Fruit fly (Drosophila melanogaster): ENCODE measurements around the gene CG13807.
A peak's percentile ranks its signal among the peaks of the same experiment; 100 is the strongest.

CG13807 gene

DNA sequence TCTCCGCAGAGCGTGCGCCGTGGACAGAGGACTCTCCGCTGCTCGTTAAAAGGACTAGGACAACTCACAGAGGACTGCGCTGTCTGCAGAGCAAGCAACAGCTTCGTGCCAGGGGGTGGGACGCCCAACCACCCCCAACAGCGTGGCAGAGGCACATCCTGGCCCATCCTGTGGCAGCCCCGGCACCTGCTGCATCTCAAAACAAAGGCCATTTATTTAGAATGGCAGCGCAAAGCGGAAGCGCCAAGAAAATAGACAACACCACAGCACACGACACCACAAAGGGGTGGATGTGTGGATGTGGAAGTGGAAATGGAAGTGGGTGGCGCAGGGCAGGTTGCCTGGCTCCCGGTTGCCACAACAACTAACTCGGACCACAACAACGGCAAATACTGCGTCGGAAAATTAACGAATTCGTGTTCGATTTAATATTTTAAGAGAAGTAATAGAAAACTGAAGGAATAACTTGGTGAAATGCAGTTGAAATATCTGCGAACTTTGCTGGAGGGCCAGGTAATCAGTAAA, 33.5 kb upstream of the CG13807 start, which contains the start of gene Oseg2:
Gene Oseg2, plus strand, starts transcription at position 475 of the 525 bp plus-strand sequence.
- TF ChIP-seq Dif (GFP tag; optimal IDR thresholded peaks at IDR 0.05; ENCODE audit: partially characterized antibody) (peak; percentile 25), ey (GFP tag; optimal IDR thresholded peaks at IDR 0.05) (no peak), dl (GFP tag; optimal IDR thresholded peaks at IDR 0.05; ENCODE audit: insufficient read depth in 1 of 2, partially characterized antibody in 2 of 2) (peak in 1 of 2 experiments; percentile 29)

dm6 chr3L:2237034-2237433, 25.7 kb upstream of the CG13807 start, which contains the start of gene CG9018:
TSS of gene CG9018 (minus strand) at chr3L:2237076.
- peak; percentile 12 for TF ChIP-seq Hr83 (GFP tag; optimal IDR thresholded peaks at IDR 0.05; ENCODE audit: poor library complexity, severe bottlenecking)
- TF ChIP-seq fru (GFP tag; optimal IDR thresholded peaks at IDR 0.05), result no peak
- peak in 1 of 2 experiments; percentile 3 for TF ChIP-seq foxo (GFP tag; optimal IDR thresholded peaks at IDR 0.05)
- peak; percentile 62 for TF ChIP-seq Myc (optimal IDR thresholded peaks at IDR 0.05)

DNA sequence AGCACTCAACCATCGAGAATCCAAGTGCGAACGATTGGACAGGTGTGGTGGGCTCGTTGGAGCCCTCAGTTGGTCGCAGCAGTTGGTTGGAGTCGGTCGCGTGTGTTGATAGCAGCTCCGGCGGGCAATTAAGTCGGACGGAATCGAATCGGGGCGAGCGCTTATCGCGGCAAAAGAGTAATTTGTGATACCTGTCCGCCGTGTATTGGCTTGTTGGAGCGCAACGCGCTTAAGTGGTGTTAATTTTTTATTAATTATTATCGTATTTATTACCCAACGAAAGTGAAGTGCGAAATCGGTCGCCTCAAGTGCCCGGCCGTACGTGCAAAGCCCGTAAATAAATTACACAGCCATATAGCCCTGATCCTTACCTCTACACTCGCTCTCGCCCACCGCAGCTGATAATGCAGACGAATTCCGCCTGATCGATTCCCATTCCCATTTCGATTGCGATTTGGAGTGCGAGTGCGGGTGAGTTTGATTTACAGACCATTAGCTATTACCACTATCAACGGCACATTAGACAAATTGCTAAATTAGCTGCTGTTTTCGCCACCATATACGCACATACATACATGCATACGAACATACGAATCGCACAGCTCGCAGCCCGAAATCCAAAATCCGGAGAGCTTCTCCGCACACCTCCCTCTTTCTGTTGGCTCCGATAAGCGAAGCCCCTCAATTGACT, 25.0 kb upstream of the CG13807 start, which contains the start of gene ACXD:
Gene ACXD, plus strand, starts transcription at position 66 of the 691 bp plus-strand sequence.
- TF ChIP-seq GATAd (GFP tag; optimal IDR thresholded peaks at IDR 0.05) (no peak), sv (GFP tag; optimal IDR thresholded peaks at IDR 0.05) (no peak), ey (GFP tag; optimal IDR thresholded peaks at IDR 0.05) (no peak), Hnf4 (GFP tag; optimal IDR thresholded peaks at IDR 0.05) (no peak), Hr78 (GFP tag; optimal IDR thresholded peaks at IDR 0.05) (no peak), lola (GFP tag; optimal IDR thresholded peaks at IDR 0.05) (no peak), HLH106 (tag; optimal IDR thresholded peaks at IDR 0.05) (no peak), sage (GFP tag; optimal IDR thresholded peaks at IDR 0.05) (no peak), woc (GFP tag; optimal IDR thresholded peaks at IDR 0.05) (no peak), rgr (GFP tag; optimal IDR thresholded peaks at IDR 0.05) (no peak), Dif (GFP tag; optimal IDR thresholded peaks at IDR 0.05; ENCODE audit: partially characterized antibody) (peak; percentile 26), usp (GFP tag; optimal IDR thresholded peaks at IDR 0.05) (no peak), psq (GFP tag; optimal IDR thresholded peaks at IDR 0.05) (no peak), tai (GFP tag; optimal IDR thresholded peaks at IDR 0.05) (no peak), Dfd (GFP tag; optimal IDR thresholded peaks at IDR 0.05) (no peak), Sp1 (GFP tag; optimal IDR thresholded peaks at IDR 0.05) (no peak), Rel (GFP tag; optimal IDR thresholded peaks at IDR 0.05) (no peak), Rel (tag; optimal IDR thresholded peaks at IDR 0.05) (peak; percentile 85), dsf (GFP tag; optimal IDR thresholded peaks at IDR 0.05; ENCODE audit: borderline replicate concordance) (no peak), Hr83 (GFP tag; optimal IDR thresholded peaks at IDR 0.05; ENCODE audit: poor library complexity, severe bottlenecking) (peak; percentile 27), brk (GFP tag; optimal IDR thresholded peaks at IDR 0.05) (no peak), br (GFP tag; optimal IDR thresholded peaks at IDR 0.05) (no peak), pan (optimal IDR thresholded peaks at IDR 0.05) (no peak), OdsH (GFP tag; optimal IDR thresholded peaks at IDR 0.05) (no peak), jim (GFP tag; optimal IDR thresholded peaks at IDR 0.05) (no peak), h (GFP tag; optimal IDR thresholded peaks at IDR 0.05) (peak; percentile 58), CrebA (GFP tag; optimal IDR thresholded peaks at IDR 0.05; ENCODE audit: borderline replicate concordance) (no peak), Myc (optimal IDR thresholded peaks at IDR 0.05) (no peak), fru (GFP tag; optimal IDR thresholded peaks at IDR 0.05) (no peak), foxo (GFP tag; optimal IDR thresholded peaks at IDR 0.05) (no peak), Jra (GFP tag; optimal IDR thresholded peaks at IDR 0.05) (no peak), dl (GFP tag; optimal IDR thresholded peaks at IDR 0.05; ENCODE audit: insufficient read depth in 1 of 2, partially characterized antibody in 2 of 2) (no peak), Mio (GFP tag; optimal IDR thresholded peaks at IDR 0.05) (no peak), Vsx2 (GFP tag; optimal IDR thresholded peaks at IDR 0.05; ENCODE audit: partially characterized antibody) (peak; percentile 35), Abd-B (GFP tag; optimal IDR thresholded peaks at IDR 0.05) (no peak), N (GFP tag; optimal IDR thresholded peaks at IDR 0.05) (no peak), CG32264 (GFP tag; optimal IDR thresholded peaks at IDR 0.05) (no peak), dmrt93B (GFP tag; optimal IDR thresholded peaks at IDR 0.05) (no peak), CG9705 (GFP tag; optimal IDR thresholded peaks at IDR 0.05) (no peak)

All from whole organism, wandering third instar larva.